Worm (Caenorhabditis elegans) whole organism, young adult: ENCODE data around the gene F58E6.11.

Experiments
- C06A6.2 ChIP-seq: fragments of 200-800 bp; sonication (Bioruptor generic); conservative IDR thresholded peaks from 2 replicates; pipeline ENCODE4 v1.3.6; 2022; ENCODE audit warnings: missing genetic modification characterization, missing compliant biosample characterization
- D2030.7 ChIP-seq: fragments of 200-800 bp; sonication (Bioruptor generic); IDR thresholded peaks from 2 replicates; pipeline ENCODE4 v1.3.6; 2022; ENCODE audit warnings: missing genetic modification reagents, missing genetic modification characterization, missing compliant biosample characterization
- F10E7.11 ChIP-seq: sonication (generic microtip); optimal IDR thresholded peaks from 2 replicates; lab custom pipeline; 2017; ENCODE audit warnings: mild to moderate bottlenecking, missing genetic modification characterization, moderate library complexity, missing compliant biosample characterization
- F22D6.2 ChIP-seq: sonication (generic microtip); optimal IDR thresholded peaks from 2 replicates; lab custom pipeline; 2016; ENCODE audit warnings: mild to moderate bottlenecking, missing genetic modification characterization, missing compliant biosample characterization
- F37B4.10 ChIP-seq: fragments of 200-800 bp; sonication (Bioruptor generic); IDR thresholded peaks from 2 replicates; pipeline ENCODE4 v1.3.6; 2022; ENCODE audit warnings: missing genetic modification characterization, missing compliant biosample characterization
- F52B5.7 ChIP-seq: sonication (generic microtip); optimal IDR thresholded peaks from 2 replicates; lab custom pipeline; 2016; ENCODE audit warnings: mild to moderate bottlenecking, missing genetic modification characterization, missing compliant biosample characterization
- T26A5.8 ChIP-seq: sonication (generic microtip); optimal IDR thresholded peaks from 2 replicates; lab custom pipeline; 2016; ENCODE audit warnings: missing genetic modification characterization, missing compliant biosample characterization
- aptf-2 ChIP-seq: fragments of 200-800 bp; sonication (Bioruptor generic); conservative IDR thresholded peaks from 2 replicates; pipeline ENCODE4 v1.3.6; 2022; ENCODE audit warnings: missing genetic modification reagents, missing genetic modification characterization, missing compliant biosample characterization
- atf-7 ChIP-seq: sonication (generic microtip); optimal IDR thresholded peaks from 2 replicates; lab custom pipeline; 2017; ENCODE audit warnings: mild to moderate bottlenecking, missing genetic modification characterization, missing compliant biosample characterization
- athp-1 ChIP-seq: sonication (generic microtip); optimal IDR thresholded peaks from 2 replicates; lab custom pipeline; 2017; ENCODE audit warnings: mild to moderate bottlenecking, missing genetic modification characterization, missing compliant biosample characterization
- attf-6 ChIP-seq: fragments of 200-800 bp; sonication (Bioruptor generic); IDR thresholded peaks from 2 replicates; pipeline ENCODE4 v1.3.6; 2022; ENCODE audit warnings: missing genetic modification reagents, missing genetic modification characterization, missing compliant biosample characterization
- bed-2 ChIP-seq: fragments of 200-800 bp; sonication (Bioruptor generic); IDR thresholded peaks from 2 replicates; pipeline ENCODE4 v1.3.6; 2022; ENCODE audit warnings: missing genetic modification reagents, missing genetic modification characterization, missing compliant biosample characterization
- cebp-2 ChIP-seq: fragments of 200-800 bp; sonication (Bioruptor generic); IDR thresholded peaks from 2 replicates; pipeline ENCODE4 v1.3.6; 2022; ENCODE audit warnings: missing genetic modification characterization, missing compliant biosample characterization
- ceh-100 ChIP-seq: fragments of 200-800 bp; sonication (Bioruptor generic); IDR thresholded peaks from 2 replicates; pipeline ENCODE4 v1.3.6; 2022; ENCODE audit warnings: missing genetic modification reagents, missing genetic modification characterization, missing compliant biosample characterization
- ceh-58 ChIP-seq: fragments of 200-800 bp; sonication (Bioruptor generic); IDR thresholded peaks from 2 replicates; pipeline ENCODE4 v1.3.6; 2022; ENCODE audit warnings: missing genetic modification characterization, missing compliant biosample characterization
- ceh-79 ChIP-seq: sonication (generic microtip); optimal IDR thresholded peaks from 2 replicates; lab custom pipeline; 2017; ENCODE audit warnings: mild to moderate bottlenecking, missing genetic modification characterization, missing compliant biosample characterization
- efl-1 ChIP-seq: fragments of 150-350 bp; optimal IDR thresholded peaks from 2 replicates; lab custom pipeline; 2014; ENCODE audit warnings: missing biosample characterization, missing genetic modification reagents, missing genetic modification characterization
- ekl-4 ChIP-seq: fragments of 200-800 bp; sonication (Bioruptor generic); IDR thresholded peaks from 2 replicates; pipeline ENCODE4 v1.3.6; 2022; ENCODE audit warnings: missing genetic modification reagents, missing genetic modification characterization, missing compliant biosample characterization
- fkh-3 ChIP-seq: sonication (generic microtip); optimal IDR thresholded peaks from 2 replicates; lab custom pipeline; 2016; ENCODE audit warnings: mild to moderate bottlenecking, missing genetic modification characterization, missing compliant biosample characterization
- hmg-1.2 ChIP-seq: fragments of 200-800 bp; sonication (Bioruptor generic); IDR thresholded peaks from 2 replicates; pipeline ENCODE4 v1.3.6; 2022; ENCODE audit warnings: missing genetic modification reagents, missing genetic modification characterization, missing compliant biosample characterization
- let-526 ChIP-seq: fragments of 200-800 bp; sonication (Bioruptor generic); IDR thresholded peaks from 2 replicates; pipeline ENCODE4 v1.3.6; 2022; ENCODE audit warnings: missing genetic modification reagents, missing genetic modification characterization, missing compliant biosample characterization
- lir-1 ChIP-seq: fragments of 200-800 bp; sonication (Bioruptor generic); conservative IDR thresholded peaks from 2 replicates; pipeline ENCODE4 v1.3.6; 2022; ENCODE audit warnings: missing genetic modification reagents, missing genetic modification characterization, missing compliant biosample characterization
- lsy-27 ChIP-seq: sonication (generic microtip); optimal IDR thresholded peaks from 2 replicates; lab custom pipeline; 2017; ENCODE audit warnings: missing genetic modification characterization, mild to moderate bottlenecking, missing compliant biosample characterization, antibody characterized with exemption, missing genotype, borderline replicate concordance; ENCODE audit not compliant: insufficient read depth
- madf-3 ChIP-seq: fragments of 200-800 bp; sonication (Bioruptor generic); IDR thresholded peaks from 2 replicates; pipeline ENCODE4 v1.3.6; 2022; ENCODE audit warnings: missing genetic modification reagents, missing genetic modification characterization, missing compliant biosample characterization
- madf-6 ChIP-seq: fragments of 200-800 bp; sonication (Bioruptor generic); IDR thresholded peaks from 2 replicates; pipeline ENCODE4 v1.3.6; 2022; ENCODE audit warnings: missing genetic modification reagents, missing genetic modification characterization, missing compliant biosample characterization
- mes-4 ChIP-seq: sonication (generic microtip); optimal IDR thresholded peaks from 2 replicates; lab custom pipeline; 2016; ENCODE audit warnings: missing genotype, missing genetic modification characterization, missing compliant biosample characterization
- nhr-120 ChIP-seq: fragments of 200-800 bp; sonication (Bioruptor generic); IDR thresholded peaks from 2 replicates; pipeline ENCODE4 v1.3.6; 2022; ENCODE audit warnings: missing genetic modification characterization, missing compliant biosample characterization
- nhr-179 ChIP-seq: sonication (generic microtip); optimal IDR thresholded peaks from 2 replicates; lab custom pipeline; 2016; ENCODE audit warnings: mild to moderate bottlenecking, missing genetic modification characterization, missing compliant biosample characterization
- nhr-27 ChIP-seq: fragments of 200-800 bp; sonication (Bioruptor generic); optimal IDR thresholded peaks from 2 replicates; lab custom pipeline; 2018; ENCODE audit warnings: mild to moderate bottlenecking, missing genetic modification characterization, moderate library complexity, missing compliant biosample characterization
- nhr-90 ChIP-seq: sonication (generic microtip); optimal IDR thresholded peaks from 2 replicates; lab custom pipeline; 2016; ENCODE audit warnings: missing genotype, mild to moderate bottlenecking, missing genetic modification characterization, missing compliant biosample characterization
- pha-4 ChIP-seq: fragments of 150-350 bp; sonication (generic microtip); optimal IDR thresholded peaks from 2 replicates; lab custom pipeline; 2014; ENCODE audit warnings: missing biosample characterization, missing genetic modification reagents, missing genetic modification characterization
- rpc-1 ChIP-seq, 2 experiments: fragments of 150-350 bp in 1 of 2; sonication (generic microtip) in 1 of 2; optimal IDR thresholded peaks; 2 replicates each; lab custom pipeline; 2014 to 2018; ENCODE audit warnings: missing biosample characterization in 1 of 2, missing genetic modification characterization in 1 of 2, missing genetic modification reagents in 1 of 2, missing genotype in 1 of 2
- snpc-1.3 ChIP-seq: sonication (generic microtip); optimal IDR thresholded peaks from 2 replicates; lab custom pipeline; 2017; ENCODE audit warnings: missing genetic modification characterization, mild to moderate bottlenecking, missing compliant biosample characterization, antibody characterized with exemption, moderate library complexity, missing genotype, missing genetic modification reagents; ENCODE audit not compliant: insufficient read depth
- sptf-2 ChIP-seq: fragments of 200-800 bp; sonication (Bioruptor generic); optimal IDR thresholded peaks from 2 replicates; lab custom pipeline; 2018; ENCODE audit warnings: mild to moderate bottlenecking, missing genetic modification characterization, missing compliant biosample characterization
- tlf-1 ChIP-seq: fragments of 200-800 bp; sonication (Bioruptor generic); optimal IDR thresholded peaks from 2 replicates; lab custom pipeline; 2018; ENCODE audit warnings: mild to moderate bottlenecking, missing genetic modification characterization, missing compliant biosample characterization
- ztf-22 ChIP-seq: fragments of 200-800 bp; sonication (Bioruptor generic); optimal IDR thresholded peaks from 2 replicates; lab custom pipeline; 2018; ENCODE audit warnings: mild to moderate bottlenecking, missing genetic modification characterization, moderate library complexity, missing compliant biosample characterization
- ztf-25 ChIP-seq: fragments of 200-800 bp; sonication (Bioruptor generic); IDR thresholded peaks from 2 replicates; pipeline ENCODE4 v1.3.6; 2022; ENCODE audit warnings: missing genetic modification reagents, missing genetic modification characterization, missing compliant biosample characterization
- ztf-3 ChIP-seq: fragments of 200-800 bp; sonication (Bioruptor generic); optimal IDR thresholded peaks from 2 replicates; lab custom pipeline; 2018; ENCODE audit warnings: mild to moderate bottlenecking, missing genetic modification characterization, missing compliant biosample characterization

F58E6.11 gene

ce11 chrV:9782969-9783368 lies 25.2 kb upstream of the F58E6.11 start, which contains the start of gene F46B6.5:
Gene F46B6.5 (minus strand): TSS chrV:9783069.
- TF ChIP-seq F22D6.2 (no peak), F37B4.10 (GFP tag; lab: Robert Waterston, UW) (no peak), ztf-25 (GFP tag; lab: Robert Waterston, UW) (0 out of 2 replicates have a peak, but pooled peaks have one; percentile 38), madf-3 (GFP tag; lab: Robert Waterston, UW) (no peak), hmg-1.2 (GFP tag; lab: Robert Waterston, UW) (no peak), ztf-3 (no peak), cebp-2 (GFP tag; lab: Robert Waterston, UW) (no peak)

DNA sequence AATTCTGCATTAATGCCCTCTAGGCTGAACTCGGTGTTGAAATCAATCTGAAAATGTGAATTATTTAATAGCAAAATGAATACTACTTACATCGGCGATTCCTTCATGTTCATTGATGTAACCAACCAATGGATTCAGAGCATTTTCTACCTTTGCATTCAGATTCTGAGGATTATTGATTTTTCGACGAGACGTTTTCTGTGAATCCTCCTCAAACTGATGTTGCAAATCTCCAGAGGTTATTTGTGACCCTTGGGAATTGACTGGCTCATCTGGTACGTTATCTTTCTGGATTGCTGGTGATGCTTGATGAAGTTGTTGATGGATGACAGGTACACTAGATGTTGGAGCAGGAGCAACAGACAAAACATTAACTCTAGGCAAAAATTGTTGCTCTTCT lies 24.3 kb upstream of the F58E6.11 start:
- TF ChIP-seq ceh-79 (tag; lab: Kevin White, UChicago) (no peak), ztf-22 (GFP tag; lab: Kevin White, UChicago) (no peak), let-526 (no peak), fkh-3 (tag; lab: Kevin White, UChicago) (no peak), efl-1 (no peak), C06A6.2 (GFP tag; lab: Robert Waterston, UW) (no peak), F10E7.11 (tag; lab: Kevin White, UChicago) (no peak), ceh-100 (GFP tag; lab: Robert Waterston, UW) (no peak), T26A5.8 (tag; lab: Kevin White, UChicago) (no peak), nhr-27 (no peak), pha-4 (tag; lab: Kevin White, UChicago) (no peak), atf-7 (tag; lab: Kevin White, UChicago) (no peak), aptf-2 (GFP tag; lab: Robert Waterston, UW) (no peak), F52B5.7 (no peak), nhr-179 (tag; lab: Kevin White, UChicago) (no peak), sptf-2 (GFP tag; lab: Kevin White, UChicago) (no peak), mes-4 (no peak)

DNA sequence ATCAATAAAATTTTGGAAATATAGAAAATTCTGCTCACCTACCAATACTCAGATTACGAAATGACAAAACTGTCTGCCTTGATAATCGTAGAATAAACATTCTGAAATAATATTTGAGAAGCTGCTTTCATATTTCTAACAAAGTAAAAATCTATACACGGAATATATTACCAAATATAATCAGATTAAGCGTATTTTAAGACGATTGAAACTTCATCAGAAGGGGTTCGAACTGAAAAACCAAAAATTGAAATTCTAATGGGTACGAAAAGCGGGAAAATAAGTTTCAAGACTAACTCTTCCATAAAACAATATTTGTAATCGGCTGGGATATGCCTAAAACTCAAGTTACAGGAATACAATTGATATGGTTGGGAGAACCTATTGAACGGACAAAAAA lies 21.6 kb upstream of the F58E6.11 start, which contains the start of gene F46B6.4:
Gene F46B6.4, minus strand, starts transcription at position 101 of the 400 bp plus-strand sequence.
- TF ChIP-seq rpc-1 (optimal IDR thresholded peaks at IDR 0.05; lab: Kevin White, UChicago) = no peak
- TF ChIP-seq rpc-1 (tag; optimal IDR thresholded peaks at IDR 0.05; lab: Kevin White, UChicago) = no peak
- no peak for TF ChIP-seq athp-1 (tag; lab: Kevin White, UChicago)
- TF ChIP-seq atf-7 (tag; lab: Kevin White, UChicago) = no peak

- TF ChIP-seq nhr-90 (tag; lab: Kevin White, UChicago) (no peak), madf-6 (0 out of 2 replicates have a peak, but pooled peaks have one; percentile 10)
Measured at ce11 chrV:9777645-9778044, 19.9 kb upstream of the F58E6.11 start, which contains the start of gene smg-4. Gene smg-4 (minus strand): TSS chrV:9777745.

- no peak for TF ChIP-seq bed-2 (GFP tag; lab: Robert Waterston, UW)
- no peak for TF ChIP-seq attf-6 (GFP tag; lab: Robert Waterston, UW)
- no peak for TF ChIP-seq ekl-4 (GFP tag; lab: Robert Waterston, UW)
- TF ChIP-seq D2030.7 (GFP tag; lab: Robert Waterston, UW) = no peak
- no peak for TF ChIP-seq ceh-58 (GFP tag; lab: Robert Waterston, UW)
- no peak for TF ChIP-seq lsy-27
- no peak for TF ChIP-seq snpc-1.3 (tag; lab: Kevin White, UChicago)
- no peak for TF ChIP-seq nhr-120 (GFP tag; lab: Robert Waterston, UW)
- no peak for TF ChIP-seq tlf-1 (GFP tag; lab: Kevin White, UChicago)
- TF ChIP-seq lir-1 (GFP tag; lab: Robert Waterston, UW) = no peak
- TF ChIP-seq, all 124 proteins: peak for 0
Measured at ce11 chrV:9775734-9776133, 17.9 kb upstream of the F58E6.11 start, which contains the start of gene F46B6.12. Gene F46B6.12 (minus strand): TSS chrV:9775834.
